Worm (Caenorhabditis elegans) whole organism, L4 larva: Measurements from ENCODE around the gene K10C8.4.

ENCODE experiments used
- D1046.2 ChIP-seq: fragments of 200-800 bp; sonication (Bioruptor generic); IDR thresholded peaks from 2 replicates; pipeline ENCODE4 v1.3.6; 2022; ENCODE audit warnings: missing genetic modification characterization, missing compliant biosample characterization
- F37D6.2 ChIP-seq: sonication (generic microtip); optimal IDR thresholded peaks from 2 replicates; lab custom pipeline; 2016; ENCODE audit warnings: mild to moderate bottlenecking, missing genetic modification characterization, missing compliant biosample characterization
- F44E2.7 ChIP-seq: fragments of 200-800 bp; sonication (Bioruptor generic); IDR thresholded peaks from 2 replicates; pipeline ENCODE4 v2.1.2; 2022; ENCODE audit warnings: missing genetic modification characterization, missing compliant biosample characterization
- T26A8.4 ChIP-seq: fragments of 200-800 bp; sonication (Bioruptor generic); IDR thresholded peaks from 2 replicates; pipeline ENCODE4 v1.3.6; 2022; ENCODE audit warnings: missing genetic modification characterization, missing compliant biosample characterization
- Y48G9A.11 ChIP-seq: fragments of 200-800 bp; sonication (Bioruptor generic); IDR thresholded peaks from 2 replicates; pipeline ENCODE4 v1.3.6; 2022; ENCODE audit warnings: missing genetic modification reagents, missing genetic modification characterization, missing compliant biosample characterization
- arid-1 ChIP-seq: fragments of 200-800 bp; sonication (Bioruptor generic); conservative IDR thresholded peaks from 2 replicates; pipeline ENCODE4 v1.3.6; 2022; ENCODE audit warnings: missing genetic modification reagents, missing genetic modification characterization, missing compliant biosample characterization
- ceh-20 ChIP-seq: fragments of 200-800 bp; sonication (Bioruptor generic); IDR thresholded peaks from 2 replicates; pipeline ENCODE4 v1.3.6; 2022; ENCODE audit warnings: missing genetic modification reagents, missing genetic modification characterization, missing compliant biosample characterization
- ceh-62 ChIP-seq: sonication (generic microtip); optimal IDR thresholded peaks from 2 replicates; lab custom pipeline; 2017; ENCODE audit warnings: missing biosample characterization, missing genetic modification characterization
- daf-12 ChIP-seq: fragments of 150-350 bp; optimal IDR thresholded peaks from 2 replicates; lab custom pipeline; 2014; ENCODE audit warnings: missing biosample characterization, missing genetic modification reagents, missing genetic modification characterization
- dmd-6 ChIP-seq: fragments of 200-800 bp; sonication (Bioruptor generic); IDR thresholded peaks from 2 replicates; pipeline ENCODE4 v1.3.6; 2022; ENCODE audit warnings: missing genetic modification reagents, missing genetic modification characterization, missing compliant biosample characterization
- dmd-9 ChIP-seq: fragments of 200-800 bp; sonication (Bioruptor generic); IDR thresholded peaks from 2 replicates; pipeline ENCODE4 v1.3.6; 2022; ENCODE audit warnings: missing genetic modification reagents, missing genetic modification characterization, missing compliant biosample characterization
- dve-1 ChIP-seq: sonication (generic microtip); optimal IDR thresholded peaks from 2 replicates; lab custom pipeline; 2017; ENCODE audit warnings: antibody characterized with exemption, mild to moderate bottlenecking, missing genetic modification characterization, missing compliant biosample characterization; ENCODE audit not compliant: insufficient read depth
- egl-27 ChIP-seq: sonication (generic microtip); optimal IDR thresholded peaks from 3 replicates; lab custom pipeline; 2017; ENCODE audit warnings: missing biosample characterization, missing genetic modification reagents, missing genetic modification characterization
- fkh-10 ChIP-seq: fragments of 150-350 bp; optimal IDR thresholded peaks from 2 replicates; lab custom pipeline; 2014; ENCODE audit warnings: missing biosample characterization, missing genetic modification reagents, missing genetic modification characterization
- fos-1 ChIP-seq: fragments of 150-350 bp; optimal IDR thresholded peaks from 2 replicates; lab custom pipeline; 2014; ENCODE audit warnings: missing biosample characterization, missing genetic modification characterization
- gei-8 ChIP-seq: fragments of 200-800 bp; sonication (Bioruptor generic); optimal IDR thresholded peaks from 2 replicates; lab custom pipeline; 2018; ENCODE audit warnings: mild to moderate bottlenecking, missing genetic modification characterization, missing compliant biosample characterization
- hif-1 ChIP-seq, 2 experiments: sonication (generic microtip); optimal IDR thresholded peaks; 2 replicates each; lab custom pipeline; 2016 to 2017; ENCODE audit warnings: missing compliant biosample characterization in 2 of 2, missing genetic modification characterization in 2 of 2, missing genetic modification reagents in 2 of 2, missing genotype in 2 of 2, mild to moderate bottlenecking in 1 of 2
- lim-7 ChIP-seq: fragments of 200-800 bp; sonication (Bioruptor generic); IDR thresholded peaks from 2 replicates; pipeline ENCODE4 v1.3.6; 2022; ENCODE audit warnings: missing genetic modification characterization, missing compliant biosample characterization
- lin-39 ChIP-seq: fragments of 150-350 bp; optimal IDR thresholded peaks from 2 replicates; lab custom pipeline; 2014; ENCODE audit warnings: missing biosample characterization, missing genetic modification reagents, missing genetic modification characterization
- lsy-2 ChIP-seq, 2 experiments: fragments of 150-350 bp in 1 of 2; sonication (generic microtip) in 1 of 2; optimal IDR thresholded peaks; 2 replicates each; lab custom pipeline; 2014 to 2017; ENCODE audit warnings: missing biosample characterization in 2 of 2, missing genetic modification characterization in 2 of 2
- mep-1 ChIP-seq: fragments of 150-350 bp; sonication (generic microtip); optimal IDR thresholded peaks from 3 replicates; lab custom pipeline; 2014; ENCODE audit warnings: missing biosample characterization, missing genetic modification characterization
- mes-2 ChIP-seq: sonication (generic microtip); optimal IDR thresholded peaks from 2 replicates; lab custom pipeline; 2016; ENCODE audit warnings: missing genotype, mild to moderate bottlenecking, missing genetic modification characterization, missing compliant biosample characterization; ENCODE audit not compliant: poor library complexity, severe bottlenecking
- mxl-3 ChIP-seq: fragments of 200-800 bp; sonication (Bioruptor generic); optimal IDR thresholded peaks from 2 replicates; lab custom pipeline; 2018; ENCODE audit warnings: mild to moderate bottlenecking, missing genetic modification characterization, missing compliant biosample characterization
- nhr-25 ChIP-seq: sonication (generic microtip); optimal IDR thresholded peaks from 2 replicates; lab custom pipeline; 2017; ENCODE audit warnings: missing genetic modification characterization, mild to moderate bottlenecking, missing compliant biosample characterization, antibody characterized with exemption, moderate library complexity, borderline replicate concordance; ENCODE audit not compliant: insufficient read depth
- nhr-28 ChIP-seq: fragments of 150-350 bp; optimal IDR thresholded peaks from 2 replicates; lab custom pipeline; 2014; ENCODE audit warnings: missing biosample characterization, missing genetic modification characterization
- nhr-6 ChIP-seq: fragments of 150-350 bp; optimal IDR thresholded peaks from 2 replicates; lab custom pipeline; 2014; ENCODE audit warnings: missing biosample characterization, missing genetic modification characterization
- php-3 ChIP-seq: fragments of 200-800 bp; sonication (Bioruptor generic); IDR thresholded peaks from 2 replicates; pipeline ENCODE4 v1.3.6; 2022; ENCODE audit warnings: missing genetic modification reagents, missing genetic modification characterization, missing compliant biosample characterization
- pqm-1 ChIP-seq: sonication (generic microtip); optimal IDR thresholded peaks from 2 replicates; lab custom pipeline; 2017; ENCODE audit warnings: missing biosample characterization, missing genetic modification characterization
- saeg-2 ChIP-seq: fragments of 200-800 bp; sonication (Bioruptor generic); IDR thresholded peaks from 2 replicates; pipeline ENCODE4 v1.3.6; 2022; ENCODE audit warnings: missing genetic modification reagents, missing genetic modification characterization, missing compliant biosample characterization
- snpc-4 ChIP-seq: fragments of 150-350 bp; optimal IDR thresholded peaks from 2 replicates; lab custom pipeline; 2014; ENCODE audit warnings: missing biosample characterization, missing genetic modification characterization
- spr-1 ChIP-seq: sonication (generic microtip); optimal IDR thresholded peaks from 2 replicates; lab custom pipeline; 2016; ENCODE audit warnings: mild to moderate bottlenecking, missing genetic modification characterization, missing compliant biosample characterization
- unc-130 ChIP-seq: sonication (generic microtip); optimal IDR thresholded peaks from 2 replicates; lab custom pipeline; 2016; ENCODE audit warnings: missing genetic modification reagents, missing genetic modification characterization, missing compliant biosample characterization
- unc-62 ChIP-seq, 3 experiments: fragments of 150-350 bp in 1 of 3; sonication (generic microtip); optimal IDR thresholded peaks in 2 of 3; peaks in 1 of 3; 1 replicate in 1 of 3; 2 replicates in 2 of 3; lab custom pipeline; 2014 to 2017; ENCODE audit warnings: missing biosample characterization in 3 of 3, missing genetic modification characterization in 3 of 3, missing genetic modification reagents in 3 of 3, missing genotype in 1 of 3
- vab-7 ChIP-seq: fragments of 200-800 bp; sonication (Bioruptor generic); IDR thresholded peaks from 2 replicates; pipeline ENCODE4 v1.3.6; 2022; ENCODE audit warnings: missing genetic modification reagents, missing genetic modification characterization, missing compliant biosample characterization
- zip-2 ChIP-seq: fragments of 150-350 bp; optimal IDR thresholded peaks from 2 replicates; lab custom pipeline; 2014; ENCODE audit warnings: missing biosample characterization, missing genetic modification characterization
- ztf-7 ChIP-seq: fragments of 150-350 bp; optimal IDR thresholded peaks from 2 replicates; lab custom pipeline; 2014; ENCODE audit warnings: missing biosample characterization, missing genetic modification characterization

Gene K10C8.4

DNA sequence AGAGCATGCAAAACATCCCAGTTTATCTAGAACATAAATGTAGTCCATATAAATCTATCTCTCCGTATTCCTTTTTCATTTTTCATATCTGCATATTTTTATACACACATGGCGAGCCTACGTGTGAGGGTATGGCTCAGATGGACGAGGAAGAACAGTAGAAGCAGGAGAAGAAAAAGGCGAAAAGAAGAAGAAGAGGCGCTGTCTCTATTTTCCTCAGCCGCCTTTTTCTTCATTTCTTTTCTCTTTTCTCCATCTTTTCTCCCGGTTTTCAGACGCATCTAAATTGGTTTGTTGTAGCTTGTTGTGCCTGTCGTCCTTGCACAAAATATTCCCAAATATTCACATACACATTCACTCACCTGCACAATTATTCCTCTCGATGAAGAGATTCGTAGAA, at the start of gene K10C8.4:
K10C8.4 (plus strand) TSS at position 301 of the 400 bp plus-strand sequence.
- TF ChIP-seq fos-1 (no peak), F44E2.7 (GFP tag; lab: Robert Waterston, UW) (no peak), dve-1 (tag; lab: Kevin White, UChicago) (no peak), ceh-20 (no peak), dmd-6 (no peak), mep-1 (no peak), spr-1 (tag; lab: Kevin White, UChicago) (no peak), nhr-6 (no peak), mes-2 (tag; lab: Kevin White, UChicago) (no peak), php-3 (GFP tag; lab: Robert Waterston, UW) (no peak), D1046.2 (GFP tag; lab: Robert Waterston, UW) (no peak), snpc-4 (tag; lab: Kevin White, UChicago) (no peak), arid-1 (no peak), mxl-3 (GFP tag; lab: Kevin White, UChicago) (no peak), F37D6.2 (no peak)

DNA sequence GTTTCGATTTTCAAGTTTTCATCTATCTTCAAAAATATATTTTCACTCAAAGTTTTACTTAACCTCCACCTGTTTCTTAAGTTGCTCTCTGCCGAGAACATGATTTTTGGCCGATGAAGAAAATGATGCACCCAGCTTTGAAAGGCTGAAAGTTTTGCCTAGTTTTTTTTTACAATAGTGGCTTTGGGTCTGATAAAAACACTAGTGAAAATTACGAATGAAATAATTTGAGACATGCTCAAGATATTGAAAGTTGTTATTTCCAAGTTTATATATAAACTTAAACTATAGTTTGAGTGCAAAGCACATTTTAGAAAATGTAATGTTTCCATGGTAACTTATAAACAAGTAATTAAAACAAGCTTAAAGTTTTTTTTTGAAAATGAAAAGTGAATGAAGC, 46.9 kb upstream of the K10C8.4 start, which contains the start of gene gpa-9:
gpa-9 (minus strand) TSS at position 101 of the 400 bp plus-strand sequence.
- TF ChIP-seq ceh-62 (tag; lab: Kevin White, UChicago) (no peak), egl-27 (tag; lab: Kevin White, UChicago) (no peak), unc-130 (no peak), dmd-9 (GFP tag; lab: Robert Waterston, UW) (no peak), fos-1 (no peak), unc-62 (GFP tag; optimal IDR thresholded peaks at IDR 0.05 in 1 of 2; lab: Kevin White, UChicago) (no peak), unc-62 (tag; optimal IDR thresholded peaks at IDR 0.05; lab: Kevin White, UChicago) (no peak), daf-12 (tag; lab: Kevin White, UChicago) (no peak), T26A8.4 (GFP tag; lab: Robert Waterston, UW) (no peak), zip-2 (tag; lab: Kevin White, UChicago) (no peak), vab-7 (no peak), nhr-25 (tag; lab: Kevin White, UChicago) (no peak), lin-39 (tag; lab: Kevin White, UChicago) (no peak), fkh-10 (GFP tag; lab: Kevin White, UChicago) (no peak)

DNA sequence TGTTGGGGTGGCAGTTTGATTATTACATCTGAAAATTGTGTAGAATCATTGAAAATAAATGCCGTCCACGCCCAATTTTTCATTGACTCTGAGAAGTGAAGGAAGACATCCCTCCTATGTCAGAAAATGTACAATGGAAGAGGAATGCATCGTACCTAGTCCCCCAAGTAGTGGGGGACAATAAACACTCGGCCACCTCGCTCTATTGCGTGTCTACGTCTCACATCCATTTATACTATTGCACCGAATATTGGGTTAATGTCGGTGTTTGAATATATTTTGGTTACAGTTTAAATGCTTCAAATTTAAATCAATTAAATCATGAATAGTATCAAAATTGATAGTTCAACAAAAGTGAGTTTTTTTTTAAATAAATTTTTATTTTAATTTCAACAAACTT, 46.4 kb upstream of the K10C8.4 start, which contains the start of gene lin-25:
lin-25 (plus strand) TSS at position 290 of the 400 bp plus-strand sequence.
- TF ChIP-seq pqm-1 (tag; lab: Kevin White, UChicago), result peak; percentile 27
- no peak for TF ChIP-seq saeg-2 (GFP tag; lab: Robert Waterston, UW)
- TF ChIP-seq mxl-3 (GFP tag; lab: Kevin White, UChicago), result peak; percentile 52
- TF ChIP-seq gei-8 (GFP tag; lab: Kevin White, UChicago), result no peak
- no peak for TF ChIP-seq lim-7 (GFP tag; lab: Robert Waterston, UW)
- TF ChIP-seq arid-1, result no peak
- TF ChIP-seq Y48G9A.11 (GFP tag; lab: Robert Waterston, UW), result no peak
- peak; percentile 57 for TF ChIP-seq nhr-28 (tag; lab: Kevin White, UChicago)
- TF ChIP-seq F44E2.7 (GFP tag; lab: Robert Waterston, UW), result no peak
- peak in 1 of 2 experiments; percentile 54 for TF ChIP-seq lsy-2 (tag; optimal IDR thresholded peaks at IDR 0.05; lab: Kevin White, UChicago)
- TF ChIP-seq ztf-7 (tag; lab: Kevin White, UChicago), result no peak
- TF ChIP-seq nhr-6, result peak; percentile 36
- TF ChIP-seq hif-1 (tag; optimal IDR thresholded peaks at IDR 0.05; lab: Kevin White, UChicago), result no peak

DNA sequence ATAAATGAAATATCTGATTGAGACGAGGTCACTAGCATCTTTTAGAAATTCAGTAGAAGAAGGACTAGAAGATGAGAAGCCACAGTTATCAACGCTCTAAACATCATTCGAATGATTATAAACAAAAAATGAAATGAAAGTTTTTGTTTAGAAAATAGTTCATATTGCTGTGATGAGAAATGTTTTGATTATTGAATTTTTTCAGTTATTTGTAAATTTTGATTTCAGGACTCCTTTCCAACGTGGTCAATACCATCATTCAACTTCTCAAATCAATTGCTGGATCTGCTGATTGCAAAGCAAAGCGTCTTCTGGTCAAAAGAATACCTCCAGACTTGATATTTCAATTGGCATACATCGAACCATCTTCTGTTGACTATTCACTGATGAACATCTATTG, 37.9 kb upstream of the K10C8.4 start, which contains the start of gene W05B10.6:
W05B10.6 (minus strand) TSS at position 101 of the 400 bp plus-strand sequence.
- TF ChIP-seq nhr-28 (tag; lab: Kevin White, UChicago) (no peak), arid-1 (no peak)
